Fruit fly (Drosophila melanogaster) whole organism, pupa: ENCODE measurements around the gene Josd.

Experiments
- CG12605 ChIP-seq: fragments of 200-800 bp; sonication (Bioruptor generic); IDR thresholded peaks from 2 replicates; pipeline ENCODE4 v1.3.6; 2022; ENCODE audit warnings: missing biosample characterization, missing genetic modification characterization
- CG14655 ChIP-seq: fragments of 200-800 bp; sonication (Bioruptor generic); optimal IDR thresholded peaks from 3 replicates; lab custom pipeline; 2017; ENCODE audit warnings: mild to moderate bottlenecking, missing biosample characterization, missing genetic modification reagents, missing genetic modification characterization
- CG15710 ChIP-seq: fragments of 200-800 bp; sonication (Bioruptor generic); optimal IDR thresholded peaks from 2 replicates; lab custom pipeline; 2018; ENCODE audit warnings: missing biosample characterization, mild to moderate bottlenecking, missing genetic modification characterization, moderate library complexity
- CG4496 ChIP-seq: fragments of 200-800 bp; sonication (Bioruptor generic); IDR thresholded peaks from 3 replicates; pipeline ENCODE4 v1.3.6; 2022; ENCODE audit warnings: missing biosample characterization, missing genetic modification characterization
- CG8159 ChIP-seq: fragments of 200-800 bp; sonication (Bioruptor generic); optimal IDR thresholded peaks from 3 replicates; lab custom pipeline; 2018; ENCODE audit warnings: missing biosample characterization, mild to moderate bottlenecking, missing genetic modification characterization, moderate library complexity
- CG8301 ChIP-seq: fragments of 200-800 bp; sonication (Bioruptor generic); optimal IDR thresholded peaks from 2 replicates; lab custom pipeline; 2018; ENCODE audit warnings: missing biosample characterization, mild to moderate bottlenecking, missing genetic modification characterization
- CG9948 ChIP-seq: fragments of 200-800 bp; sonication (Bioruptor generic); optimal IDR thresholded peaks from 2 replicates; lab custom pipeline; 2018; ENCODE audit warnings: missing biosample characterization, mild to moderate bottlenecking, missing genetic modification characterization, moderate library complexity
- EcR ChIP-seq: fragments of 200-800 bp; sonication (Bioruptor generic); optimal IDR thresholded peaks from 3 replicates; lab custom pipeline; 2019; ENCODE audit warnings: missing biosample characterization, missing genetic modification characterization, mild to moderate bottlenecking, moderate library complexity, missing genetic modification reagents
- Ets98B ChIP-seq: fragments of 200-800 bp; sonication (Bioruptor generic); IDR thresholded peaks from 2 replicates; pipeline ENCODE4 v1.3.6; 2022; ENCODE audit warnings: missing biosample characterization, missing genetic modification characterization
- Pif1A ChIP-seq: fragments of 200-800 bp; sonication (Bioruptor generic); optimal IDR thresholded peaks from 3 replicates; lab custom pipeline; 2016; ENCODE audit warnings: missing biosample characterization, missing genetic modification characterization
- Snoo ChIP-seq: fragments of 200-800 bp; sonication (Bioruptor generic); optimal IDR thresholded peaks from 3 replicates; lab custom pipeline; 2017; ENCODE audit warnings: missing biosample characterization, mild to moderate bottlenecking, missing genetic modification characterization, inconsistent platforms
- fd96Ca ChIP-seq: fragments of 200-800 bp; sonication (Bioruptor generic); IDR thresholded peaks from 3 replicates; pipeline ENCODE4 v1.3.6; 2022; ENCODE audit warnings: missing biosample characterization, missing genetic modification characterization
- gl ChIP-seq: fragments of 200-800 bp; sonication (Bioruptor generic); optimal IDR thresholded peaks from 2 replicates; lab custom pipeline; 2018; ENCODE audit warnings: missing biosample characterization, mild to moderate bottlenecking, missing genetic modification characterization
- rn ChIP-seq: fragments of 200-800 bp; sonication (Bioruptor generic); IDR thresholded peaks from 2 replicates; pipeline ENCODE4 v1.3.6; 2022; ENCODE audit warnings: missing biosample characterization, missing genetic modification characterization

DNA sequence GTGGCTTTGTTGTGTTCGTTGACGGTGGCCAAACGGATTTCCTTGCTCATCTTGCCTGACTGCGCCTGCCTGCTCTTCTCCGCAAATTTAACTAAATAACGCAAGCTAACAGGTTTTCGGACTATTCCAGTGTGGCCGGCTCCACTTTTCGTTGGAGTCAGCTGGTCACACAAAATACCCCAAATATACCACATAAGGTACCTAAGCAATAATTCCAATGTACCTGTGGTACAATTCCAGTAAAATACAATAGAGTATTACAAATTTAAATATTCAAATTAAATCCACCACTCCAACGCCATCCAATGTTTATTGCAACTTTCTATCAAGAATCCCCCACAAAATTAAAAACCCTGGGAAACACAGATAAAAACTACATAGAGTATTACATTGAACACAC lies 15.6 kb downstream of the Josd start, which contains the start of gene CG3566:
- no peak for TF ChIP-seq gl (tag; lab: Kevin White, UChicago)
- TF ChIP-seq CG15710: no peak
- TF ChIP-seq rn (GFP tag; lab: Robert Waterston, UW): no peak
- no peak for TF ChIP-seq CG8301
- no peak for TF ChIP-seq CG4496 (GFP tag; lab: Robert Waterston, UW)
- TF ChIP-seq Snoo (tag; lab: Kevin White, UChicago): no peak
- no peak; the same call in 1 of the 2 replicates for TF ChIP-seq Ets98B
- no peak for TF ChIP-seq CG12605 (GFP tag; lab: Robert Waterston, UW)
- no peak for TF ChIP-seq CG9948 (tag; lab: Kevin White, UChicago)
- no peak for TF ChIP-seq CG8159 (tag; lab: Kevin White, UChicago)
- TF ChIP-seq fd96Ca (GFP tag; lab: Robert Waterston, UW): no peak
- no peak for TF ChIP-seq Pif1A
- no peak for TF ChIP-seq CG14655 (GFP tag; lab: Kevin White, UChicago)
- no peak for TF ChIP-seq EcR (GFP tag; lab: Kevin White, UChicago)
